Fruit fly (Drosophila melanogaster): ENCODE results near the gene CG5151.

The CG5151 gene

DNA sequence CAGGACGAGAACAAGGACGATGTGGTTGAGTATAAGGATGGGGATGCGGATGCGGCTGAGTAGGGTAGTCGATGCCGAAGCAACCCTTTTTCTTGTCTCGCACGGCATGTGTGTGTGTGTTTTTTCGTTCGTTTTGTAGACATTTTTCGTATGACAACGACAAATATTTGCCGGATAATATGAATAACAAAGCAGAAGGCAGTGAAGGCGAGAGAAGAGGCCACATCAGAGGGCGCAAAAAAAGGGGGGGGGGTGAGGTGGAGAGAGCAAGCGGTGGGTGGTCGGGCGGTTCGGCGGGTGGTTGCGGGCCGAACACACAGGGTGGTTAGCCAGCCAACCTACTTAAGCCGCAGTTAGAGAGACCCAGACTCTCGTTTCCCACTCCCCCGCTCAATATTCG is 7.9 kb upstream of the CG5151 start:
- TF ChIP-seq CG2875 (GFP tag; optimal IDR thresholded peaks at IDR 0.05) (no peak), pros (GFP tag; optimal IDR thresholded peaks at IDR 0.05) (peak; percentile 85), crol (GFP tag; IDR thresholded peaks at IDR 0.05) (peak; percentile 85), dm (GFP tag; optimal IDR thresholded peaks at IDR 0.05) (no peak), Six4 (GFP tag; optimal IDR thresholded peaks at IDR 0.05) (no peak), sqz (GFP tag; optimal IDR thresholded peaks at IDR 0.05) (no peak), ttk (GFP tag; IDR thresholded peaks at IDR 0.05) (no peak), abd-A (tag; optimal IDR thresholded peaks at IDR 0.05) (peak; percentile 30), CG17912 (GFP tag; optimal IDR thresholded peaks at IDR 0.05) (no peak), Nf-YC (tag; optimal IDR thresholded peaks at IDR 0.05) (no peak), D19A (tag; optimal IDR thresholded peaks at IDR 0.05) (no peak), CG2129 (GFP tag; IDR thresholded peaks at IDR 0.05; ENCODE audit: partially characterized antibody) (no peak), Max (GFP tag; optimal IDR thresholded peaks at IDR 0.05) (no peak), CG2678 (tag; optimal IDR thresholded peaks at IDR 0.05) (no peak), Fer3 (tag; optimal IDR thresholded peaks at IDR 0.05) (no peak), corto (GFP tag; optimal IDR thresholded peaks at IDR 0.05) (no peak), sens (GFP tag) (no peak), HLHmδ (GFP tag; optimal IDR thresholded peaks at IDR 0.05) (no peak), usp (GFP tag; optimal IDR thresholded peaks at IDR 0.05) (no peak), Deaf1 (tag; optimal IDR thresholded peaks at IDR 0.05) (peak; percentile 14), grau (tag; optimal IDR thresholded peaks at IDR 0.05) (no peak), zfh1 (GFP tag; IDR thresholded peaks at IDR 0.05) (no peak), D (optimal IDR thresholded peaks at IDR 0.05) (no peak), D (GFP tag; optimal IDR thresholded peaks at IDR 0.05) (no peak), Ada2b (GFP tag; IDR thresholded peaks at IDR 0.05) (no peak), Chrac-16 (GFP tag; optimal IDR thresholded peaks at IDR 0.05) (no peak), CG5245 (GFP tag; optimal IDR thresholded peaks at IDR 0.05) (no peak), mirr (GFP tag; optimal IDR thresholded peaks at IDR 0.05) (no peak), fru (optimal IDR thresholded peaks at IDR 0.05) (no peak), CG9932 (GFP tag; IDR thresholded peaks at IDR 0.05) (no peak), phol (tag; optimal IDR thresholded peaks at IDR 0.05) (no peak), seq (GFP tag; IDR thresholded peaks at IDR 0.05) (0 out of 2 replicates have a peak, but pooled peaks have one; percentile 35), CG8290 (GFP tag; optimal IDR thresholded peaks at IDR 0.05) (no peak), CG8290 (tag; optimal IDR thresholded peaks at IDR 0.05) (peak in 1 of 2 experiments; percentile 6), Ssrp (tag; optimal IDR thresholded peaks at IDR 0.05) (no peak), Rfx (GFP tag; IDR thresholded peaks at IDR 0.05) (no peak), da (GFP tag; optimal IDR thresholded peaks at IDR 0.05) (no peak), Trl (optimal IDR thresholded peaks at IDR 0.05) (peak in 1 of 2 experiments; percentile 18), Trl (GFP tag; optimal IDR thresholded peaks at IDR 0.05) (no peak), Drgx (GFP tag; IDR thresholded peaks at IDR 0.05) (no peak), ci (GFP tag; IDR thresholded peaks at IDR 0.05) (0 out of 3 replicates have a peak, but pooled peaks have one; percentile 22), chif (GFP tag; optimal IDR thresholded peaks at IDR 0.05) (no peak)

DNA sequence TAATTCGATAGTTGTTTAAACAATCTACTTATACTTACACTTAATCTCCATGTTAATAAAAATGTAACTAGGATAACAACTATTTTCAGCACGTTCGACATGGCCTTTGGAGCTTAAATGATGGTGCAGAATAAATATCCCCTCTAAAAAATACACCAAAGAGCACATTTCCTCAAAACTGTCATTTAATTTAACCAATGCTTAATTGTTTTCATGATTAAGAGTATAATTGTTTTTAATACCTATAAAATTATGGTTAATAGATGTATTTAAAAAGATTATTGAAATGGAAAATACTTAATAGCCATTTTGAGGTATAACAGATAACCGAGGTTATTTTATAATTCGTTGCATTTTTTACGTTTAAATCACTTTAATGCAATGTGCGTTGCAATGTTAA is 6.8 kb upstream of the CG5151 start, which contains the start of gene CG33795:
Gene CG33795, minus strand, starts transcription at position 101 of the 400 bp plus-strand sequence.
- no peak for TF ChIP-seq CG9727 (GFP tag; optimal IDR thresholded peaks at IDR 0.05)
- no peak for TF ChIP-seq CkIIα-i1 (GFP tag; IDR thresholded peaks at IDR 0.05)
- no peak for TF ChIP-seq CG12391 (tag; optimal IDR thresholded peaks at IDR 0.05)
- no peak for TF ChIP-seq CG12942 (GFP tag; optimal IDR thresholded peaks at IDR 0.05)
- TF ChIP-seq Dref (GFP tag; IDR thresholded peaks at IDR 0.05), result no peak
- TF ChIP-seq ind (GFP tag; optimal IDR thresholded peaks at IDR 0.05), result no peak
- no peak for TF ChIP-seq CG15011 (GFP tag; optimal IDR thresholded peaks at IDR 0.05)
- TF ChIP-seq tup (GFP tag; optimal IDR thresholded peaks at IDR 0.05), result no peak
- no peak for TF ChIP-seq CG14860 (GFP tag; IDR thresholded peaks at IDR 0.05; ENCODE audit: partially characterized antibody)
- no peak for TF ChIP-seq CHES-1-like (GFP tag; optimal IDR thresholded peaks at IDR 0.05)
- no peak for TF ChIP-seq TFAM (GFP tag; optimal IDR thresholded peaks at IDR 0.05)
- TF ChIP-seq CG5953 (GFP tag; IDR thresholded peaks at IDR 0.05), result no peak
- TF ChIP-seq Mes4 (GFP tag; optimal IDR thresholded peaks at IDR 0.05), result no peak
- no peak for TF ChIP-seq CG4730 (GFP tag; IDR thresholded peaks at IDR 0.05)
